Worm (Caenorhabditis elegans) whole organism, L4/young adult: ENCODE results near the gene nprl-2.

Experiments
- W03F9.2 ChIP-seq: fragments of 150-350 bp; optimal IDR thresholded peaks from 2 replicates; lab custom pipeline; 2014; ENCODE audit warnings: missing biosample characterization, missing genetic modification characterization
- dao-5 ChIP-seq: sonication (generic microtip); optimal IDR thresholded peaks from 2 replicates; lab custom pipeline; 2016; ENCODE audit warnings: missing genotype, missing genetic modification characterization, moderate library complexity, missing compliant biosample characterization
- him-1 ChIP-seq: sonication (generic microtip); optimal IDR thresholded peaks from 2 replicates; lab custom pipeline; 2016; ENCODE audit warnings: missing genotype, missing genetic modification reagents, missing genetic modification characterization, missing compliant biosample characterization

ce11 chrIV:7588631-7589030, 32.0 kb downstream of the nprl-2 start, which contains the start of gene cla-1:
- no peak for TF ChIP-seq him-1 (tag; lab: Kevin White, UChicago)
- no peak for TF ChIP-seq W03F9.2 (tag; lab: Kevin White, UChicago)
- TF ChIP-seq dao-5 (tag; lab: Kevin White, UChicago): no peak
